Worm (Caenorhabditis elegans) whole organism, midembryonic: ENCODE measurements around the gene T08B1.1.

Source experiments
- T22C8.4 ChIP-seq: fragments of 200-800 bp; sonication (Bioruptor generic); IDR thresholded peaks from 2 replicates; pipeline ENCODE4 v1.3.6; 2022; ENCODE audit warnings: missing genetic modification characterization, missing compliant biosample characterization
- cog-1 ChIP-seq: sonication (generic microtip); optimal IDR thresholded peaks from 2 replicates; lab custom pipeline; 2016; ENCODE audit warnings: missing genetic modification characterization, missing compliant biosample characterization
- flt-1 ChIP-seq: fragments of 200-800 bp; sonication (Bioruptor generic); IDR thresholded peaks from 2 replicates; pipeline ENCODE4 v1.3.6; 2022; ENCODE audit warnings: missing genetic modification characterization, missing compliant biosample characterization
- klf-2 ChIP-seq: fragments of 200-800 bp; sonication (Bioruptor generic); conservative IDR thresholded peaks from 2 replicates; pipeline ENCODE4 v1.3.6; 2022; ENCODE audit warnings: missing genetic modification reagents, missing genetic modification characterization, missing compliant biosample characterization
- med-1 ChIP-seq: sonication (generic microtip); optimal IDR thresholded peaks from 2 replicates; lab custom pipeline; 2017; ENCODE audit warnings: missing genetic modification characterization, mild to moderate bottlenecking, missing compliant biosample characterization, antibody characterized with exemption, missing genetic modification reagents; ENCODE audit not compliant: insufficient read depth
- ref-1 ChIP-seq: fragments of 200-800 bp; sonication (Bioruptor generic); conservative IDR thresholded peaks from 2 replicates; pipeline ENCODE4 v1.3.6; 2022; ENCODE audit warnings: missing genetic modification reagents, missing genetic modification characterization, missing compliant biosample characterization
- tab-1 ChIP-seq: fragments of 200-800 bp; sonication (Bioruptor generic); IDR thresholded peaks from 2 replicates; pipeline ENCODE4 v1.3.6; 2022; ENCODE audit warnings: missing genetic modification characterization, missing compliant biosample characterization
- ztf-23 ChIP-seq: fragments of 200-800 bp; sonication (Bioruptor generic); IDR thresholded peaks from 2 replicates; pipeline ENCODE4 v1.3.6; 2022; ENCODE audit warnings: missing genetic modification reagents, missing genetic modification characterization, missing compliant biosample characterization
- ztf-29 ChIP-seq: fragments of 200-800 bp; sonication (Bioruptor generic); IDR thresholded peaks from 2 replicates; pipeline ENCODE4 v1.3.6; 2022; ENCODE audit warnings: missing genetic modification reagents, missing genetic modification characterization, missing compliant biosample characterization

The T08B1.1 gene

DNA sequence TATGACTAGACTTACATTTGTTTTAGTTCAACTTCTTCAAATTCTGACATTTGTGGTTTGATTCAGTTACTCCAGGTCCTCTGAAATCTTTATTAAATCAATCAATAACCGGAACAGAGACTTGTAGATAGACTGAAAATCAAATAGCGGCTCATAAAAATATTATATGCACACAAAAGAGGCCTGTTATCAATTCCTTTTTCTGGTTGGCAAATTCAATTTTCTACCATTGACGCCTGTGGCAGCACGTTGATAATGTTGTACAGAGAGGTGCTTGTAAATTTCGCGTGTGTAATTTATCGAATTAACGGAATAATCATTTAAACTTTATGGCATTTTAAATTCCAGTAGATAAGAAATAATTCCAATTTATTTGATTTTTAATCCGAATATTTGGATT, at the start of gene T08B1.1:
Gene T08B1.1, minus strand, starts transcription at position 92 of the 400 bp plus-strand sequence.
- TF ChIP-seq cog-1 (tag; lab: Kevin White, UChicago) (no peak), ztf-23 (no peak), ztf-29 (GFP tag; lab: Robert Waterston, UW) (no peak), T22C8.4 (GFP tag; lab: Robert Waterston, UW) (no peak), ref-1 (GFP tag; lab: Robert Waterston, UW) (no peak), klf-2 (no peak), med-1 (GFP tag; lab: Kevin White, UChicago) (no peak), tab-1 (no peak), flt-1 (no peak)

DNA sequence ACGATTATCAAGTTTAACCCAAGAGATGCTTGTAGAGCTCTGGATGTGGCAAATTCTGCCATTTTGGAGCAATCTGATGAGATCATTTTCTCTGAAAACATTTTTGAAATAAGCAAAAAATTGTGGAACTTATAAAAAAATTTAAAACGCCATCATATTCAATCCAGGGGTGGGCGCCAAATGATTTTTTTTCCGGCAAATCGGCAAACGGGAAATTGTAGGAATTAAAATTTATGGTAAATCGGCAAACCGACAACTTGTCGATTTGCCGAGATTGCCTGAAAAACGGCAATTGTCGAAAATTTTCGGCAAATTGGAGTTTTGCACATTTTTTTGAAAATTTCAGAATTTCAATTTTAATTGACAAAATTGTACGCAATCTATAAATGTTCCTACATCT, 48.7 kb upstream of the T08B1.1 start, which contains the start of gene srab-23:
Gene srab-23, minus strand, starts transcription at position 101 of the 400 bp plus-strand sequence.
- TF ChIP-seq T22C8.4 (GFP tag; lab: Robert Waterston, UW) (no peak), ztf-29 (GFP tag; lab: Robert Waterston, UW) (no peak)

DNA sequence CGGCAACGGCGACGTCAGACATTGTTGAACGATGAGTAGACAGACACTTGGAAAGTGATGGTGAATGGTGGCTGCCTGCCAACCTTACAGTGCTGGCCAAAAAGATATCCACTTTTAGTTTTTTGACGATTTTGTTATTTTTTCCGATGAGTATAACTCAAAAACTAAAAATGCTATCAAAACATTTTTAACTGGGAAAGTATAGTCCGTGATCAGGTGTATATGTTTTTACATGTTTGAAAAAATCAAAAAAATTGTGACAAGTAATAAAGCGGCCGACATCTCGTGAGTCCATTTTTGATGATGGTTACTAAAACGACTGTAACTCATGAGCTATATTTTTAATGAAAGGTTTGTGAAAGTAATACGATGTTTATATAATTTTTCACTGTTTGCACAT, 44.6 kb upstream of the T08B1.1 start, which contains the start of gene hil-6:
Gene hil-6, minus strand, starts transcription at position 101 of the 400 bp plus-strand sequence.
- TF ChIP-seq ztf-29 (GFP tag; lab: Robert Waterston, UW) (no peak), tab-1 (no peak), ref-1 (GFP tag; lab: Robert Waterston, UW) (no peak), ztf-23 (no peak), T22C8.4 (GFP tag; lab: Robert Waterston, UW) (no peak), klf-2 (no peak), cog-1 (tag; lab: Kevin White, UChicago) (no peak), flt-1 (no peak), med-1 (GFP tag; lab: Kevin White, UChicago) (no peak)

DNA sequence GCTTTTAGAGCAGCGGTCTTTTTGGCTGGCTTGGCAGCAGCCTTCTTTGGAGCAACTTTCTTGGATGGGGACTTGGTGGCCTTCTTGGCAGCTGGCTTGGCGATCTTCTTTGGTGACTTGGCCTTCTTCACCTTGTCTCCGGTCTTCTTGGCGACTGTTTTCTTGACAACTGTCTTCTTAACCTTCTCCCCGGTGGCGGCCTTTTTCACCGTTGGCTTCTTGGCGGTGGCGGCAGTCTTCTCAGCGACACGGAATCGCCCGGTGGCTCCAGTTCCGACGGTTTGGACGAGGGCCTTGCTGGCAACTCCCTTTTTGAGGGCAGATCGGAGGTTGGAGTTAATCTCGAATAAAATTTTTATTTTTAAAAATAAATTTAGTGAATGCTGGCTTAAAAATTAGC, 43.8 kb upstream of the T08B1.1 start:
- TF ChIP-seq ztf-23 (no peak), flt-1 (no peak), cog-1 (tag; lab: Kevin White, UChicago) (no peak), klf-2 (no peak), ref-1 (GFP tag; lab: Robert Waterston, UW) (no peak), T22C8.4 (GFP tag; lab: Robert Waterston, UW) (no peak), ztf-29 (GFP tag; lab: Robert Waterston, UW) (no peak), tab-1 (no peak), med-1 (GFP tag; lab: Kevin White, UChicago) (no peak)

DNA sequence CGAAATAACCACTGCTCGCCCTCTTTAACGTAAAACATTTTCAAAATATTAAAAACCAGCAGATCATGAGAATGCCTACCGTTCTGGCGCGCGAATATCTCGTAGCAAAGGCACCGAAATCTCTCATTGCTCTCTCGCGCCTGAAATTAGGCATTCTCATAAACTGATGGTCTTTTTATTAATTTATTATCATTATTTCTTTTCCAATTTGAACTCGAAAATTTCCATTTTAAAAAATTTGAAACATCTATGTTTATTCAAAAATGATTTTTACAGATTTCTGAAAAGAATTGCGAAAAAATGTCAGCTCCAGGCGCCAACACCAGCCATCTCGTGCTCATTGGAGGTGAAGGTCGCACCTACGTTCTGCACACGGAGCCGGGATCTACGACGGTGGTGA, 43.0 kb upstream of the T08B1.1 start, which contains the start of gene F59A7.12:
Gene F59A7.12, plus strand, starts transcription at position 301 of the 400 bp plus-strand sequence.
- TF ChIP-seq med-1 (GFP tag; lab: Kevin White, UChicago) (no peak), tab-1 (no peak), ref-1 (GFP tag; lab: Robert Waterston, UW) (no peak)

DNA sequence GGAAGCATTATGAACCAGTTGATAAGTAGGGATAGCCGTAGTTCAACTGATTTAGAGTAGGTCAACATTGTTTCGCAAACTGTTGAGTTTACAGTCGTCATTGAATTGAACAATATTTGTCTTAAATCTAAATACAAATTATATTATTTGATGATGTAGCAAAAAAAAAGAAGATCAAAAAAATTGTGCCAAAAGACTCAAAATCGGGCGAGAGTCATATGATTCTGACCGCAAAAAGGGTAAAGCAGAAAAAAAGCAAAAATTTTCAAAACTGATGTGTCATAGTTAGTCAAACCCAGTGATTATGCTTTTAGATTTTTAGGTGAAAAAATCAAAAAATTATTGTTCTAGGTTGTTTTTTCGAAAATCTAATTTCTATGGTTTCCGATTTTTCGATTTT, 40.9 kb upstream of the T08B1.1 start, which contains the start of gene srab-13:
Gene srab-13, minus strand, starts transcription at position 101 of the 400 bp plus-strand sequence.
- no peak for TF ChIP-seq cog-1 (tag; lab: Kevin White, UChicago)
- TF ChIP-seq klf-2 = no peak
- TF ChIP-seq med-1 (GFP tag; lab: Kevin White, UChicago) = no peak
- no peak for TF ChIP-seq flt-1
- no peak for TF ChIP-seq ztf-29 (GFP tag; lab: Robert Waterston, UW)
- TF ChIP-seq T22C8.4 (GFP tag; lab: Robert Waterston, UW) = no peak
- TF ChIP-seq ref-1 (GFP tag; lab: Robert Waterston, UW) = no peak
- TF ChIP-seq ztf-23 = no peak
- TF ChIP-seq tab-1 = no peak

DNA sequence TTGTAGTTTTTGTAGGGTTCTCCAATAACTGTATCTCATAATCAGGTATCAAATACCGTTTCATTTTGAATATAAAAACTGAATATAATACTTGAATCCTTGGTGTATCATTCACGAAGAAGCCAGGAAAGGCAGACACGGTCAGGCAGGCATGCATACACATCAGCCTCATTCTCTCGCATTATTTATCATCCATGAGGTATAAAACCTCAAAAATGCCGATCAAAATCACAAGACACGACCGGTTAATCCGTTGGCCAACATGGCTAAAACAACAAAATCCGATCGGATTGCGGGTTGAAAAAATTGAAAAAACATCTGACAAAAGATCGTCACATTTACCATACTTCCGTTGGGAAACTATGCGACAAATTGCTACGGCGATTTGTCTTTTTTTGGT, 35.5 kb upstream of the T08B1.1 start, which contains the start of gene F59A7.5:
Gene F59A7.5, plus strand, starts transcription at position 301 of the 400 bp plus-strand sequence.
- TF ChIP-seq ztf-29 (GFP tag; lab: Robert Waterston, UW) (no peak), ref-1 (GFP tag; lab: Robert Waterston, UW) (no peak), tab-1 (no peak), flt-1 (no peak), ztf-23 (no peak), cog-1 (tag; lab: Kevin White, UChicago) (no peak), med-1 (GFP tag; lab: Kevin White, UChicago) (no peak), T22C8.4 (GFP tag; lab: Robert Waterston, UW) (no peak), klf-2 (no peak)

DNA sequence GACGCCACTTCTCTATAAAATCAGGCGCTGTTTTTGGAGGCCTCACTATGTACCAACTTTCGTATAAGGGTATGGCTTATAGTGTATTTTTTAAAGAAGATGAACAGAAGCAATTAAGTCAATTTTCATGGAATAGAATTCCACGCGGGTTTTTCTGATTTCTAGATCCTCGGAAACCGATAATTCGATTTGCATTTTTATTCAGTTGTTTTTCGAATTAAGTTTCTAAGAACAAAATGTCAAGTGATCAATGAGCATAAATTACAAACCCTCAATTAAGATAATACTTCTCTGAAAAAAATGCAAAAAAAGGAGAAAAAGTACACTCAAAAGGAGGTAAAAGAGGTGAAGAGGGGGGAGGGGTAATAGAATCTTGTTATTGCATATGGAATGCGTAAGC, 34.4 kb upstream of the T08B1.1 start:
- no peak for TF ChIP-seq flt-1
- no peak for TF ChIP-seq tab-1
- TF ChIP-seq klf-2 = no peak
- no peak for TF ChIP-seq med-1 (GFP tag; lab: Kevin White, UChicago)
- TF ChIP-seq ref-1 (GFP tag; lab: Robert Waterston, UW) = no peak
- TF ChIP-seq ztf-23 = no peak
- TF ChIP-seq ztf-29 (GFP tag; lab: Robert Waterston, UW) = no peak

DNA sequence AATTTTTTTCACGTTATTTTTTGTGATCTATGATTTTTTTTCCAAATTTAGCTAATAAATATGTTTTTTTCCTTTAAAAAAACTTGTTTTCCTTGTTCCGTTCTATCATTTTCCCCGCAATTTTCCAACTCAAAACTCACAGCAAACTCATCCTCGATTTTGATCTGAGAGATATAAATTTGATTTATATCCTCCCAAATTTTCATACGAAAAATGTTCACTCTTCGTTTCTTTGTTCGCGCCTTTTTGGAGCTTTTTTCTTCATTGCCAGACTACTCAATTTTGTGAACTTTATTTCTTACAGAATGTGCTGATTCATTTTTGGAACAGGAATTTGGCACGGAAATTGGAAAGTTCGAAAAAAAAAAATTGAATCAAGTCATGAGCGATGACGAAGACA, 31.8 kb upstream of the T08B1.1 start, which contains the start of gene F59A7.14:
Gene F59A7.14, plus strand, starts transcription at position 301 of the 400 bp plus-strand sequence.
- TF ChIP-seq tab-1 = no peak
- TF ChIP-seq ztf-23 = no peak
- no peak for TF ChIP-seq flt-1
- no peak for TF ChIP-seq ref-1 (GFP tag; lab: Robert Waterston, UW)
- no peak for TF ChIP-seq med-1 (GFP tag; lab: Kevin White, UChicago)
- TF ChIP-seq klf-2 = no peak
- no peak for TF ChIP-seq T22C8.4 (GFP tag; lab: Robert Waterston, UW)
- TF ChIP-seq ztf-29 (GFP tag; lab: Robert Waterston, UW) = no peak
- TF ChIP-seq cog-1 (tag; lab: Kevin White, UChicago) = no peak

DNA sequence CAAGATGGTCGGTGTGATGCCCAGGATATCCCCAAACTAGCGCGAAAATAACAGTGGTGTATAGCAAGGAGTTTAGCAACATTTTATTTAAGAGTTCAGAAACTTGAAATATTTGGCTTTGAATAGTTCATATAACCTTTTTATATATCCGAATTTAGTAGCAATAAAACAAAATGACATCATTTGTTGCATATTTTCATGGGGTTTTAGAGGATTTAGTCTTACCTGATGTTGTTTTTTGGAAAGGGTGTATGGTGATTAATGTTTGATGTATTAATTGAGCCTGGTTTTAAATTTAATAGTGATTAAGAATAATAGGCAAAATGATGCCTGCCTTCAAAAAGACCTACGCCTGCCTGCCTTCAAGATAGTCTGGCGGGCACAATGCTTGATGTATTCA, 29.6 kb upstream of the T08B1.1 start, which contains the start of gene F59A7.2:
Gene F59A7.2, minus strand, starts transcription at position 101 of the 400 bp plus-strand sequence.
- no peak for TF ChIP-seq klf-2
- TF ChIP-seq T22C8.4 (GFP tag; lab: Robert Waterston, UW) = no peak
- no peak for TF ChIP-seq flt-1
- no peak for TF ChIP-seq ref-1 (GFP tag; lab: Robert Waterston, UW)
- no peak for TF ChIP-seq cog-1 (tag; lab: Kevin White, UChicago)
- no peak for TF ChIP-seq ztf-23
- no peak for TF ChIP-seq ztf-29 (GFP tag; lab: Robert Waterston, UW)
- TF ChIP-seq med-1 (GFP tag; lab: Kevin White, UChicago) = no peak
- no peak for TF ChIP-seq tab-1
